Fruit fly (Drosophila melanogaster) whole organism, embryonic: Measurements from ENCODE around the gene SCCRO.

Experiments used
- Atf3 ChIP-seq: fragments of 200-800 bp; sonication (Bioruptor generic); optimal IDR thresholded peaks from 3 replicates; lab custom pipeline; 2016; ENCODE audit warnings: missing biosample characterization, missing genetic modification characterization
- B-H2 ChIP-seq: fragments of 200-800 bp; sonication (Bioruptor generic); optimal IDR thresholded peaks from 2 replicates; lab custom pipeline; 2018; ENCODE audit warnings: missing biosample characterization, mild to moderate bottlenecking, missing genetic modification characterization
- CG10274 ChIP-seq: fragments of 200-800 bp; sonication (Bioruptor generic); optimal IDR thresholded peaks from 3 replicates; lab custom pipeline; 2017; ENCODE audit warnings: missing biosample characterization, mild to moderate bottlenecking, missing genetic modification characterization
- CG11695 ChIP-seq: fragments of 200-800 bp; sonication (Bioruptor generic); IDR thresholded peaks from 3 replicates; pipeline ENCODE4 v1.3.6; 2022; ENCODE audit warnings: missing biosample characterization, missing genetic modification characterization
- CG12155 ChIP-seq: fragments of 200-800 bp; sonication (Bioruptor generic); optimal IDR thresholded peaks from 3 replicates; lab custom pipeline; 2016; ENCODE audit warnings: missing biosample characterization, missing genetic modification characterization
- CG13624 ChIP-seq: fragments of 200-800 bp; sonication (Bioruptor generic); optimal IDR thresholded peaks from 2 replicates; lab custom pipeline; 2016; ENCODE audit warnings: missing biosample characterization, missing genetic modification characterization
- CG14667 ChIP-seq: fragments of 200-800 bp; sonication (Bioruptor generic); IDR thresholded peaks from 2 replicates; pipeline ENCODE4 v1.3.6; 2022; ENCODE audit warnings: missing biosample characterization, missing genetic modification characterization
- CG16779 ChIP-seq: fragments of 200-800 bp; sonication (Bioruptor generic); IDR thresholded peaks from 2 replicates; pipeline ENCODE4 v1.3.6; 2022; ENCODE audit warnings: missing biosample characterization, missing genetic modification characterization
- CG16813 ChIP-seq: fragments of 200-800 bp; sonication (Bioruptor generic); IDR thresholded peaks from 3 replicates; pipeline ENCODE4 v1.3.6; 2022; ENCODE audit warnings: missing biosample characterization, missing genetic modification characterization; ENCODE audit not compliant: partially characterized antibody
- CG17186 ChIP-seq: fragments of 200-800 bp; sonication (Bioruptor generic); optimal IDR thresholded peaks from 3 replicates; lab custom pipeline; 2017; ENCODE audit warnings: missing biosample characterization, missing genetic modification reagents, missing genetic modification characterization
- CG17802 ChIP-seq: fragments of 200-800 bp; sonication (Bioruptor generic); optimal IDR thresholded peaks from 2 replicates; lab custom pipeline; 2018; ENCODE audit warnings: missing biosample characterization, mild to moderate bottlenecking, missing genetic modification characterization, moderate library complexity
- CG17829 ChIP-seq: fragments of 200-800 bp; optimal IDR thresholded peaks from 2 replicates; lab custom pipeline; 2019; ENCODE audit warnings: missing biosample characterization, mild to moderate bottlenecking, missing genetic modification characterization, moderate library complexity
- CG18619 ChIP-seq: fragments of 200-800 bp; sonication (Bioruptor generic); optimal IDR thresholded peaks from 3 replicates; lab custom pipeline; 2017; ENCODE audit warnings: missing biosample characterization, mild to moderate bottlenecking, missing genetic modification characterization
- CG2889 ChIP-seq: fragments of 200-800 bp; sonication (Bioruptor generic); IDR thresholded peaks from 3 replicates; pipeline ENCODE4 v1.3.6; 2022; ENCODE audit warnings: missing biosample characterization, missing genetic modification characterization
- CG31224 ChIP-seq: fragments of 200-800 bp; sonication (Bioruptor generic); IDR thresholded peaks from 2 replicates; pipeline ENCODE4 v1.3.6; 2022; ENCODE audit warnings: missing biosample characterization, missing genetic modification characterization
- CG4820 ChIP-seq: fragments of 200-800 bp; sonication (Bioruptor generic); optimal IDR thresholded peaks from 3 replicates; lab custom pipeline; 2016; ENCODE audit warnings: missing biosample characterization, missing genetic modification characterization
- CG6272 ChIP-seq: fragments of 200-800 bp; sonication (Bioruptor generic); IDR thresholded peaks from 2 replicates; pipeline ENCODE4 v1.3.6; 2022; ENCODE audit warnings: missing biosample characterization, missing genetic modification characterization
- CG7556 ChIP-seq: fragments of 200-800 bp; sonication (Bioruptor generic); optimal IDR thresholded peaks from 2 replicates; lab custom pipeline; 2017; ENCODE audit warnings: missing biosample characterization, mild to moderate bottlenecking, missing genetic modification characterization
- CG8388 ChIP-seq: fragments of 200-800 bp; sonication (Bioruptor generic); optimal IDR thresholded peaks from 2 replicates; lab custom pipeline; 2019; ENCODE audit warnings: missing biosample characterization, mild to moderate bottlenecking, missing genetic modification characterization, moderate library complexity
- CG9437 ChIP-seq: fragments of 200-800 bp; sonication (Bioruptor generic); optimal IDR thresholded peaks from 2 replicates; lab custom pipeline; 2018; ENCODE audit warnings: missing biosample characterization, mild to moderate bottlenecking, missing genetic modification characterization
- CG9609 ChIP-seq: fragments of 200-800 bp; sonication (Bioruptor generic); optimal IDR thresholded peaks from 3 replicates; lab custom pipeline; 2016; ENCODE audit warnings: missing biosample characterization, missing genetic modification characterization
- CTCF ChIP-seq: fragments of 200-800 bp; sonication (Bioruptor generic); optimal IDR thresholded peaks from 2 replicates; lab custom pipeline; 2017; ENCODE audit warnings: missing biosample characterization, mild to moderate bottlenecking, missing genetic modification characterization, moderate library complexity
- CkIIα-i1 ChIP-seq: fragments of 200-800 bp; sonication (Bioruptor generic); IDR thresholded peaks from 2 replicates; pipeline ENCODE4 v1.3.6; 2022; ENCODE audit warnings: missing biosample characterization, missing genetic modification characterization
- E2f2 ChIP-seq: fragments of 200-800 bp; sonication (Bioruptor generic); IDR thresholded peaks from 2 replicates; pipeline ENCODE4 v1.3.6; 2022; ENCODE audit warnings: missing biosample characterization, missing genetic modification characterization
- H15 ChIP-seq: fragments of 200-800 bp; sonication (Bioruptor generic); IDR thresholded peaks from 3 replicates; pipeline ENCODE4 v1.3.6; 2022; ENCODE audit warnings: missing biosample characterization, missing genetic modification characterization
- HmgD ChIP-seq: fragments of 200-800 bp; sonication (Bioruptor generic); optimal IDR thresholded peaks from 3 replicates; lab custom pipeline; 2016; ENCODE audit warnings: missing biosample characterization, missing genetic modification characterization
- MESR4 ChIP-seq: fragments of 200-800 bp; sonication (Bioruptor generic); optimal IDR thresholded peaks from 2 replicates; lab custom pipeline; 2018; ENCODE audit warnings: missing biosample characterization, mild to moderate bottlenecking, missing genetic modification characterization, moderate library complexity
- Meics ChIP-seq: fragments of 200-800 bp; sonication (Bioruptor generic); optimal IDR thresholded peaks from 2 replicates; lab custom pipeline; 2017; ENCODE audit warnings: missing biosample characterization, mild to moderate bottlenecking, missing genetic modification characterization
- Neu2 ChIP-seq: fragments of 200-800 bp; sonication (Bioruptor generic); optimal IDR thresholded peaks from 3 replicates; lab custom pipeline; 2016; ENCODE audit warnings: missing biosample characterization, missing genetic modification characterization, borderline replicate concordance
- Sry-β ChIP-seq: fragments of 200-800 bp; sonication (Bioruptor generic); optimal IDR thresholded peaks from 2 replicates; lab custom pipeline; 2018; ENCODE audit warnings: missing biosample characterization, mild to moderate bottlenecking, missing genetic modification characterization, moderate library complexity
- Vsx1 ChIP-seq: fragments of 200-800 bp; sonication (Bioruptor generic); optimal IDR thresholded peaks from 2 replicates; lab custom pipeline; 2017; ENCODE audit warnings: missing biosample characterization, mild to moderate bottlenecking, missing genetic modification characterization, missing genetic modification reagents
- YL-1 ChIP-seq: fragments of 200-800 bp; sonication (Bioruptor generic); optimal IDR thresholded peaks from 3 replicates; lab custom pipeline; 2017; ENCODE audit warnings: missing biosample characterization, mild to moderate bottlenecking, missing genetic modification characterization
- aop ChIP-seq: fragments of 200-800 bp; sonication (Bioruptor generic); IDR thresholded peaks from 2 replicates; pipeline ENCODE4 v1.3.6; 2022; ENCODE audit warnings: missing biosample characterization, missing genetic modification characterization
- ara ChIP-seq: fragments of 200-800 bp; sonication (Bioruptor generic); IDR thresholded peaks from 2 replicates; pipeline ENCODE4 v1.3.6; 2022; ENCODE audit warnings: missing biosample characterization, missing genetic modification characterization
- ase ChIP-seq: fragments of 200-800 bp; sonication (Bioruptor generic); IDR thresholded peaks from 3 replicates; pipeline ENCODE4 v1.3.6; 2022; ENCODE audit warnings: missing biosample characterization, missing genetic modification characterization
- chif ChIP-seq, 2 experiments: fragments of 200-800 bp; sonication (Bioruptor generic); optimal IDR thresholded peaks; 3 replicates each; lab custom pipeline; 2016; ENCODE audit warnings: missing biosample characterization in 2 of 2, missing genetic modification characterization in 2 of 2
- disco-r ChIP-seq: fragments of 200-800 bp; sonication (Bioruptor generic); optimal IDR thresholded peaks from 2 replicates; lab custom pipeline; 2016; ENCODE audit warnings: missing biosample characterization, missing genetic modification characterization
- en ChIP-seq: fragments of 200-800 bp; sonication (Bioruptor generic); optimal IDR thresholded peaks from 2 replicates; lab custom pipeline; 2016; ENCODE audit warnings: missing biosample characterization, missing genetic modification characterization
- gfzf ChIP-seq: fragments of 200-800 bp; sonication (Bioruptor generic); optimal IDR thresholded peaks from 2 replicates; lab custom pipeline; 2016; ENCODE audit warnings: missing biosample characterization, mild to moderate bottlenecking, missing genetic modification characterization, moderate library complexity
- lola ChIP-seq, 3 experiments: fragments of >200 bp in 2 of 3; fragments of 200-800 bp in 1 of 3; sonication (Bioruptor generic) in 1 of 3; optimal IDR thresholded peaks; 2 replicates each; lab custom pipeline; 2017 to 2019; ENCODE audit warnings: missing biosample characterization in 3 of 3, missing genetic modification characterization in 3 of 3, mild to moderate bottlenecking in 1 of 3, moderate library complexity in 1 of 3
- maf-S ChIP-seq: fragments of 200-800 bp; sonication (Bioruptor generic); optimal IDR thresholded peaks from 2 replicates; lab custom pipeline; 2016; ENCODE audit warnings: missing biosample characterization, missing genetic modification characterization
- nmo ChIP-seq: fragments of 200-800 bp; sonication (Bioruptor generic); optimal IDR thresholded peaks from 2 replicates; lab custom pipeline; 2018; ENCODE audit warnings: missing biosample characterization, mild to moderate bottlenecking, missing genetic modification characterization, moderate library complexity
- pb ChIP-seq: fragments of 200-800 bp; sonication (Bioruptor generic); optimal IDR thresholded peaks from 3 replicates; lab custom pipeline; 2016; ENCODE audit warnings: missing biosample characterization, missing genetic modification characterization
- phol ChIP-seq: fragments of 200-800 bp; sonication (Bioruptor generic); optimal IDR thresholded peaks from 3 replicates; lab custom pipeline; 2018; ENCODE audit warnings: missing biosample characterization, mild to moderate bottlenecking, missing genetic modification characterization, moderate library complexity
- seq ChIP-seq: fragments of 200-800 bp; sonication (Bioruptor generic); IDR thresholded peaks from 2 replicates; pipeline ENCODE4 v1.3.6; 2022; ENCODE audit warnings: missing biosample characterization, missing genetic modification characterization
- sisA ChIP-seq: fragments of 200-800 bp; sonication (Bioruptor generic); IDR thresholded peaks from 2 replicates; pipeline ENCODE4 v1.3.6; 2022; ENCODE audit warnings: missing biosample characterization, missing genetic modification characterization
- slbo ChIP-seq: fragments of 200-800 bp; sonication (Bioruptor generic); IDR thresholded peaks from 2 replicates; pipeline ENCODE4 v1.3.6; 2022; ENCODE audit warnings: missing biosample characterization, missing genetic modification characterization
- stc ChIP-seq: fragments of 200-800 bp; sonication (Bioruptor generic); IDR thresholded peaks from 2 replicates; pipeline ENCODE4 v1.3.6; 2022; ENCODE audit warnings: missing biosample characterization, missing genetic modification characterization
- tio ChIP-seq: fragments of 200-800 bp; sonication (Bioruptor generic); optimal IDR thresholded peaks from 2 replicates; lab custom pipeline; 2017; ENCODE audit warnings: missing biosample characterization, missing genetic modification characterization, inconsistent platforms
- tx ChIP-seq: fragments of 200-800 bp; sonication (Bioruptor generic); optimal IDR thresholded peaks from 2 replicates; lab custom pipeline; 2016; ENCODE audit warnings: missing biosample characterization, missing genetic modification characterization
- wor ChIP-seq: fragments of 200-800 bp; sonication (Bioruptor generic); IDR thresholded peaks from 2 replicates; pipeline ENCODE4 v1.3.6; 2022; ENCODE audit warnings: missing biosample characterization, missing genetic modification characterization

The SCCRO gene

dm6 chr3L:15592536-15593260 lies 29.5 kb downstream of the SCCRO start (continued):
- peak; percentile 34 for TF ChIP-seq Vsx1 (GFP tag; lab: Kevin White, UChicago)
- no peak for TF ChIP-seq disco-r (GFP tag; lab: Kevin White, UChicago)
- TF ChIP-seq ase (GFP tag; lab: Robert Waterston, UW) = no peak
- no peak for TF ChIP-seq maf-S (GFP tag; lab: Kevin White, UChicago)
- peak; percentile 68 for TF ChIP-seq CG18619 (GFP tag; lab: Kevin White, UChicago)
- TF ChIP-seq CG17186 (GFP tag; lab: Kevin White, UChicago) = no peak
- no peak for TF ChIP-seq tx (GFP tag; lab: Kevin White, UChicago)
- peak; percentile 32; the same call in 1 of the 2 replicates for TF ChIP-seq seq
- TF ChIP-seq phol (tag; lab: Kevin White, UChicago) = peak; percentile 60
- TF ChIP-seq sisA (GFP tag; lab: Robert Waterston, UW) = no peak
- no peak for TF ChIP-seq pb (GFP tag; lab: Kevin White, UChicago)
- TF ChIP-seq YL-1 = no peak
- TF ChIP-seq en = no peak
- TF ChIP-seq CG10274 (GFP tag; lab: Kevin White, UChicago) = no peak
- TF ChIP-seq CG9609 (GFP tag; lab: Kevin White, UChicago) = no peak
- TF ChIP-seq Sry-β (GFP tag; lab: Kevin White, UChicago) = no peak
- no peak for TF ChIP-seq ara
- no peak for TF ChIP-seq B-H2 (GFP tag; lab: Kevin White, UChicago)
- TF ChIP-seq CTCF (GFP tag; lab: Kevin White, UChicago) = no peak
- TF ChIP-seq stc (GFP tag; lab: Robert Waterston, UW) = no peak; the same call in 1 of the 2 replicates
- no peak for TF ChIP-seq HmgD (GFP tag; lab: Kevin White, UChicago)
- TF ChIP-seq CG17802 (tag; lab: Kevin White, UChicago) = no peak
- TF ChIP-seq Atf3 (GFP tag; lab: Kevin White, UChicago) = no peak
- TF ChIP-seq CG4820 (GFP tag; lab: Kevin White, UChicago) = peak; percentile 2
- TF ChIP-seq nmo (GFP tag; lab: Kevin White, UChicago) = peak; percentile 73
- peak in 1 of 3 experiments; percentile 29 for TF ChIP-seq lola (GFP tag; optimal IDR thresholded peaks at IDR 0.05; lab: Kevin White, UChicago)
- TF ChIP-seq CG17829 = peak; percentile 65
- no peak for TF ChIP-seq Neu2 (GFP tag; lab: Kevin White, UChicago)
- TF ChIP-seq aop (GFP tag; lab: Robert Waterston, UW) = no peak
- peak; percentile 50; the same call in 1 of the 2 replicates for TF ChIP-seq slbo
- no peak for TF ChIP-seq H15
- TF ChIP-seq CG16813 (GFP tag; lab: Robert Waterston, UW) = no peak
- peak; percentile 78 for TF ChIP-seq CG11695 (GFP tag; lab: Robert Waterston, UW)
- no peak for TF ChIP-seq CG14667 (GFP tag; lab: Robert Waterston, UW)
- no peak for TF ChIP-seq chif (GFP tag; optimal IDR thresholded peaks at IDR 0.05; lab: Kevin White, UChicago)
- TF ChIP-seq MESR4 (GFP tag; lab: Kevin White, UChicago) = no peak
- 0 out of 3 replicates have a peak, but pooled peaks have one; percentile 18 for TF ChIP-seq CG2889 (GFP tag; lab: Robert Waterston, UW)
- peak; percentile 62 for TF ChIP-seq CG7556
- TF ChIP-seq CG13624 (GFP tag; lab: Kevin White, UChicago) = no peak
- TF ChIP-seq Meics = peak; percentile 76
- TF ChIP-seq gfzf (GFP tag; lab: Kevin White, UChicago) = no peak
- peak; percentile 30; the same call in 1 of the 2 replicates for TF ChIP-seq E2f2 (GFP tag; lab: Robert Waterston, UW)
- peak; percentile 64 for TF ChIP-seq CG8388 (GFP tag; lab: Kevin White, UChicago)
- TF ChIP-seq CG9437 (GFP tag; lab: Kevin White, UChicago) = peak; percentile 70
- no peak for TF ChIP-seq CG16779
- TF ChIP-seq wor (GFP tag; lab: Robert Waterston, UW) = peak; percentile 38; the same call in 1 of the 2 replicates
- peak; percentile 7 for TF ChIP-seq tio (GFP tag; lab: Kevin White, UChicago)
- no peak for TF ChIP-seq CG31224 (GFP tag; lab: Robert Waterston, UW)
- no peak for TF ChIP-seq CkIIα-i1
- no peak for TF ChIP-seq CG6272 (GFP tag; lab: Robert Waterston, UW)
- TF ChIP-seq CG12155 (GFP tag; lab: Kevin White, UChicago) = no peak
